Worm (Caenorhabditis elegans): ENCODE data around the gene C50F4.6.

ce11 chrV:9500826-9501451 lies 45.0 kb upstream of the C50F4.6 start, which contains the start of gene swt-5:
- TF ChIP-seq unc-3 (GFP tag; conservative IDR thresholded peaks at IDR 0.05) (no peak), unc-3 (tag; optimal IDR thresholded peaks at IDR 0.05) (no peak), T23F11.4 (GFP tag; optimal IDR thresholded peaks at IDR 0.05) (no peak), rnt-1 (tag; optimal IDR thresholded peaks at IDR 0.05) (no peak), ama-1 (optimal IDR thresholded peaks at IDR 0.05) (no peak)

Measured in whole organism, late embryonic.